Worm (Caenorhabditis elegans) whole organism, mixed stage, embryonic: ENCODE data around the gene srj-8.
A peak's percentile ranks its signal among the peaks of the same experiment; 100 is the strongest.

ENCODE experiments used
- M03D4.4 ChIP-seq: sonication (generic microtip); optimal IDR thresholded peaks from 2 replicates; lab custom pipeline; 2017; ENCODE audit warnings: mild to moderate bottlenecking, missing genetic modification characterization, missing compliant biosample characterization
- bed-3 ChIP-seq: fragments of 200-800 bp; sonication (Bioruptor generic); optimal IDR thresholded peaks from 3 replicates; lab custom pipeline; 2018; ENCODE audit warnings: mild to moderate bottlenecking, missing genetic modification characterization, moderate library complexity, missing compliant biosample characterization
- ceh-43 ChIP-seq: fragments of 200-800 bp; sonication (Bioruptor generic); optimal IDR thresholded peaks from 2 replicates; lab custom pipeline; 2018; ENCODE audit warnings: mild to moderate bottlenecking, missing genetic modification characterization, moderate library complexity, missing compliant biosample characterization
- ceh-83 ChIP-seq: fragments of 200-800 bp; sonication (Bioruptor generic); optimal IDR thresholded peaks from 2 replicates; lab custom pipeline; 2018; ENCODE audit warnings: mild to moderate bottlenecking, missing genetic modification characterization, missing compliant biosample characterization
- ces-1 ChIP-seq: fragments of 150-350 bp; optimal IDR thresholded peaks from 2 replicates; lab custom pipeline; 2014; ENCODE audit warnings: missing biosample characterization, missing genetic modification reagents, missing genetic modification characterization
- cnd-1 ChIP-seq: fragments of 200-800 bp; sonication (Bioruptor generic); optimal IDR thresholded peaks from 2 replicates; lab custom pipeline; 2018; ENCODE audit warnings: mild to moderate bottlenecking, missing genetic modification characterization, missing compliant biosample characterization
- drap-1 ChIP-seq: fragments of 200-800 bp; sonication (Bioruptor generic); optimal IDR thresholded peaks from 3 replicates; lab custom pipeline; 2018; ENCODE audit warnings: mild to moderate bottlenecking, missing genetic modification characterization, missing compliant biosample characterization
- elt-1 ChIP-seq: sonication (generic microtip); optimal IDR thresholded peaks from 2 replicates; lab custom pipeline; 2017; ENCODE audit warnings: missing genetic modification characterization, mild to moderate bottlenecking, missing compliant biosample characterization, antibody characterized with exemption, moderate library complexity, borderline replicate concordance; ENCODE audit not compliant: insufficient read depth
- flh-1 ChIP-seq: fragments of 200-800 bp; sonication (Bioruptor generic); optimal IDR thresholded peaks from 2 replicates; lab custom pipeline; 2018; ENCODE audit warnings: mild to moderate bottlenecking, missing genetic modification characterization, moderate library complexity, missing compliant biosample characterization
- ham-2 ChIP-seq: fragments of 200-800 bp; sonication (Bioruptor generic); optimal IDR thresholded peaks from 2 replicates; lab custom pipeline; 2018; ENCODE audit warnings: mild to moderate bottlenecking, missing genetic modification characterization, missing compliant biosample characterization
- hlh-1 ChIP-seq: fragments of 150-350 bp; optimal IDR thresholded peaks from 2 replicates; lab custom pipeline; 2014; ENCODE audit warnings: missing biosample characterization, missing genetic modification reagents, missing genetic modification characterization
- lin-13 ChIP-seq: fragments of 150-350 bp; optimal IDR thresholded peaks from 2 replicates; lab custom pipeline; 2014; ENCODE audit warnings: missing biosample characterization, missing genetic modification characterization
- lin-32 ChIP-seq: fragments of 200-800 bp; sonication (Bioruptor generic); optimal IDR thresholded peaks from 2 replicates; lab custom pipeline; 2018; ENCODE audit warnings: mild to moderate bottlenecking, missing genetic modification characterization, missing compliant biosample characterization
- lsy-2 ChIP-seq: fragments of 150-350 bp; optimal IDR thresholded peaks from 2 replicates; lab custom pipeline; 2014; ENCODE audit warnings: missing biosample characterization, missing genetic modification characterization
- mep-1 ChIP-seq: fragments of 150-350 bp; optimal IDR thresholded peaks from 2 replicates; lab custom pipeline; 2017; ENCODE audit warnings: missing biosample characterization, missing genetic modification reagents, missing genetic modification characterization, inconsistent platforms
- mls-2 ChIP-seq: sonication (generic microtip); optimal IDR thresholded peaks from 2 replicates; lab custom pipeline; 2016; ENCODE audit warnings: mild to moderate bottlenecking, missing genetic modification characterization, moderate library complexity, missing compliant biosample characterization
- nhr-12 ChIP-seq: fragments of 150-350 bp; optimal IDR thresholded peaks from 2 replicates; lab custom pipeline; 2014; ENCODE audit warnings: missing biosample characterization, missing genetic modification characterization
- nhr-2 ChIP-seq: fragments of 150-350 bp; optimal IDR thresholded peaks from 2 replicates; lab custom pipeline; 2014; ENCODE audit warnings: missing biosample characterization, missing genetic modification characterization
- nhr-237 ChIP-seq: fragments of 150-350 bp; optimal IDR thresholded peaks from 2 replicates; lab custom pipeline; 2014; ENCODE audit warnings: missing biosample characterization, missing genetic modification characterization
- nhr-28 ChIP-seq: fragments of 150-350 bp; optimal IDR thresholded peaks from 2 replicates; lab custom pipeline; 2014; ENCODE audit warnings: missing biosample characterization, missing genetic modification characterization
- pha-4 ChIP-seq: fragments of 150-350 bp; optimal IDR thresholded peaks from 2 replicates; lab custom pipeline; 2018; ENCODE audit warnings: missing biosample characterization, missing genetic modification reagents, missing genetic modification characterization
- sem-2 ChIP-seq: fragments of 200-800 bp; sonication (Bioruptor generic); optimal IDR thresholded peaks from 2 replicates; lab custom pipeline; 2018; ENCODE audit warnings: mild to moderate bottlenecking, missing genetic modification characterization, missing compliant biosample characterization
- snpc-4 ChIP-seq: fragments of 150-350 bp; optimal IDR thresholded peaks from 2 replicates; lab custom pipeline; 2014; ENCODE audit warnings: missing biosample characterization, missing genetic modification characterization
- sptf-1 ChIP-seq: sonication (generic microtip); optimal IDR thresholded peaks from 2 replicates; lab custom pipeline; 2017; ENCODE audit warnings: mild to moderate bottlenecking, missing genetic modification characterization, moderate library complexity, missing compliant biosample characterization
- tbx-8 ChIP-seq: fragments of 200-800 bp; sonication (Bioruptor generic); optimal IDR thresholded peaks from 2 replicates; lab custom pipeline; 2018; ENCODE audit warnings: mild to moderate bottlenecking, missing genetic modification characterization, moderate library complexity, missing compliant biosample characterization
- unc-120 ChIP-seq: sonication (generic microtip); optimal IDR thresholded peaks from 2 replicates; lab custom pipeline; 2017; ENCODE audit warnings: missing genetic modification characterization, missing compliant biosample characterization; ENCODE audit not compliant: poor library complexity, severe bottlenecking
- unc-39 ChIP-seq: fragments of 150-350 bp; optimal IDR thresholded peaks from 2 replicates; lab custom pipeline; 2014; ENCODE audit warnings: missing biosample characterization, missing genetic modification characterization
- zip-8 ChIP-seq: fragments of 150-350 bp; optimal IDR thresholded peaks from 2 replicates; lab custom pipeline; 2014; ENCODE audit warnings: missing biosample characterization, missing genetic modification characterization

srj-8 gene

ce11 chrV:3256809-3257208 lies 9.2 kb downstream of the srj-8 start:
- TF ChIP-seq nhr-12 (tag; lab: Kevin White, UChicago) (no peak), nhr-2 (tag; lab: Kevin White, UChicago) (peak; percentile 61), bed-3 (GFP tag; lab: Kevin White, UChicago) (no peak), lin-32 (GFP tag; lab: Kevin White, UChicago) (peak; percentile 88), hlh-1 (tag; lab: Kevin White, UChicago) (peak; percentile 87), mep-1 (tag; lab: Kevin White, UChicago) (peak; percentile 14), cnd-1 (tag; lab: Kevin White, UChicago) (peak; percentile 93)
- TF ChIP-seq, all 35 proteins: peak for 5

ce11 chrV:3257277-3257676 lies 9.7 kb downstream of the srj-8 start, which contains the start of gene T28A11.22:
T28A11.22 (plus strand) TSS chrV:3257577.
- TF ChIP-seq M03D4.4 (no peak), unc-120 (tag; lab: Kevin White, UChicago) (no peak), elt-1 (no peak), tbx-8 (GFP tag; lab: Kevin White, UChicago) (no peak), pha-4 (tag; lab: Kevin White, UChicago) (no peak), lsy-2 (tag; lab: Kevin White, UChicago) (no peak), sem-2 (GFP tag; lab: Kevin White, UChicago) (no peak), ceh-83 (GFP tag; lab: Kevin White, UChicago) (no peak), ceh-43 (GFP tag; lab: Kevin White, UChicago) (no peak)

- TF ChIP-seq flh-1 (no peak), lsy-2 (tag; lab: Kevin White, UChicago) (no peak), sptf-1 (tag; lab: Kevin White, UChicago) (no peak), pha-4 (tag; lab: Kevin White, UChicago) (no peak), mep-1 (tag; lab: Kevin White, UChicago) (no peak), unc-39 (tag; lab: Kevin White, UChicago) (no peak), sem-2 (GFP tag; lab: Kevin White, UChicago) (no peak), nhr-237 (tag; lab: Kevin White, UChicago) (no peak), ces-1 (GFP tag; lab: Kevin White, UChicago) (no peak), drap-1 (GFP tag; lab: Kevin White, UChicago) (no peak), nhr-28 (no peak), elt-1 (no peak), bed-3 (GFP tag; lab: Kevin White, UChicago) (no peak), nhr-2 (tag; lab: Kevin White, UChicago) (no peak), snpc-4 (no peak), unc-120 (tag; lab: Kevin White, UChicago) (no peak), mls-2 (tag; lab: Kevin White, UChicago) (no peak), ceh-83 (GFP tag; lab: Kevin White, UChicago) (no peak), hlh-1 (tag; lab: Kevin White, UChicago) (no peak)
- TF ChIP-seq, all 35 proteins: peak for 0
Observed at ce11 chrV:3259168-3259622, 11.6 kb downstream of the srj-8 start, which contains the start of gene T28A11.16. T28A11.16 (minus strand) TSS chrV:3259218.

ce11 chrV:3260075-3260474 lies 12.5 kb downstream of the srj-8 start, which contains the start of gene srbc-5:
srbc-5 (plus strand) TSS chrV:3260375.
- TF ChIP-seq lsy-2 (tag; lab: Kevin White, UChicago): no peak
- no peak for TF ChIP-seq elt-1
- no peak for TF ChIP-seq nhr-237 (tag; lab: Kevin White, UChicago)

ce11 chrV:3266189-3266588 lies 18.6 kb downstream of the srj-8 start, which contains the start of gene T28A11.17:
T28A11.17 (minus strand) TSS chrV:3266289.
- no peak for TF ChIP-seq sptf-1 (tag; lab: Kevin White, UChicago)
- no peak for TF ChIP-seq ham-2 (GFP tag; lab: Kevin White, UChicago)
- no peak for TF ChIP-seq unc-120 (tag; lab: Kevin White, UChicago)
- no peak for TF ChIP-seq ces-1 (GFP tag; lab: Kevin White, UChicago)
- TF ChIP-seq ceh-83 (GFP tag; lab: Kevin White, UChicago): no peak
- TF ChIP-seq nhr-2 (tag; lab: Kevin White, UChicago): no peak
- TF ChIP-seq lin-13 (tag; lab: Kevin White, UChicago): no peak
- TF ChIP-seq zip-8 (tag; lab: Kevin White, UChicago): no peak
- no peak for TF ChIP-seq snpc-4
